Worm (Caenorhabditis elegans) whole organism, L3 larva: Measurements from ENCODE around the gene cut-5.

Source experiments
- R02D3.7 ChIP-seq: fragments of 150-350 bp; optimal IDR thresholded peaks from 2 replicates; lab custom pipeline; 2014; ENCODE audit warnings: missing biosample characterization, missing genetic modification characterization
- ama-1 ChIP-seq: fragments of 150-350 bp; optimal IDR thresholded peaks from 2 replicates; lab custom pipeline; 2018
- ceh-16 ChIP-seq: sonication (generic microtip); optimal IDR thresholded peaks from 2 replicates; lab custom pipeline; 2017; ENCODE audit warnings: missing biosample characterization, missing genetic modification characterization
- ceh-28 ChIP-seq: fragments of 150-350 bp; optimal IDR thresholded peaks from 2 replicates; lab custom pipeline; 2014; ENCODE audit warnings: missing biosample characterization, missing genetic modification reagents, missing genetic modification characterization
- ceh-82 ChIP-seq: fragments of 150-350 bp; optimal IDR thresholded peaks from 2 replicates; lab custom pipeline; 2014; ENCODE audit warnings: missing biosample characterization, missing genetic modification characterization
- ceh-9 ChIP-seq: sonication (generic microtip); optimal IDR thresholded peaks from 2 replicates; lab custom pipeline; 2018; ENCODE audit warnings: missing biosample characterization, missing genetic modification characterization
- daf-12 ChIP-seq: fragments of 150-350 bp; optimal IDR thresholded peaks from 2 replicates; lab custom pipeline; 2014; ENCODE audit warnings: missing biosample characterization, missing genetic modification reagents, missing genetic modification characterization
- egl-27 ChIP-seq: sonication (generic microtip); optimal IDR thresholded peaks from 4 replicates; lab custom pipeline; 2017; ENCODE audit warnings: missing biosample characterization, missing genetic modification reagents, missing genetic modification characterization
- elt-1 ChIP-seq: fragments of 150-350 bp; optimal IDR thresholded peaks from 2 replicates; lab custom pipeline; 2014; ENCODE audit warnings: missing biosample characterization, missing genetic modification characterization
- elt-2 ChIP-seq: sonication (generic microtip); optimal IDR thresholded peaks from 2 replicates; lab custom pipeline; 2016; ENCODE audit warnings: missing genetic modification reagents, mild to moderate bottlenecking, missing genetic modification characterization, missing compliant biosample characterization
- elt-3 ChIP-seq, 3 experiments: fragments of 150-350 bp in 1 of 3; sonication (generic microtip) in 2 of 3; optimal IDR thresholded peaks; 2 replicates in 2 of 3; 4 replicates in 1 of 3; lab custom pipeline; 2014 to 2017; ENCODE audit warnings: missing biosample characterization in 3 of 3, missing genetic modification characterization in 3 of 3
- eor-1 ChIP-seq, 2 experiments: fragments of 150-350 bp; optimal IDR thresholded peaks; 2 replicates each; lab custom pipeline; 2014 to 2018; ENCODE audit warnings: missing biosample characterization in 2 of 2, missing genetic modification characterization in 2 of 2
- fkh-2 ChIP-seq: fragments of 150-350 bp; optimal IDR thresholded peaks from 2 replicates; lab custom pipeline; 2014; ENCODE audit warnings: missing biosample characterization, missing genetic modification reagents, missing genetic modification characterization
- fos-1 ChIP-seq: fragments of 150-350 bp; optimal IDR thresholded peaks from 2 replicates; lab custom pipeline; 2014; ENCODE audit warnings: missing biosample characterization, missing genetic modification characterization
- hmg-11 ChIP-seq: sonication (generic microtip); optimal IDR thresholded peaks from 2 replicates; lab custom pipeline; 2016; ENCODE audit warnings: missing genetic modification characterization, missing compliant biosample characterization
- lin-15B ChIP-seq: fragments of 150-350 bp; optimal IDR thresholded peaks from 2 replicates; lab custom pipeline; 2014; ENCODE audit warnings: missing biosample characterization, missing genetic modification characterization
- mdl-1 ChIP-seq: fragments of 150-350 bp; optimal IDR thresholded peaks from 2 replicates; lab custom pipeline; 2014; ENCODE audit warnings: missing biosample characterization, missing genetic modification characterization
- nfya-1 ChIP-seq: sonication (generic microtip); optimal IDR thresholded peaks from 2 replicates; lab custom pipeline; 2017; ENCODE audit warnings: missing genetic modification characterization, mild to moderate bottlenecking, missing compliant biosample characterization, antibody characterized with exemption, moderate library complexity; ENCODE audit not compliant: insufficient read depth
- nhr-11 ChIP-seq: fragments of 150-350 bp; optimal IDR thresholded peaks from 2 replicates; lab custom pipeline; 2014; ENCODE audit warnings: missing biosample characterization, missing genetic modification characterization
- nhr-23 ChIP-seq: fragments of 150-350 bp; optimal IDR thresholded peaks from 2 replicates; lab custom pipeline; 2014; ENCODE audit warnings: missing biosample characterization, missing genetic modification reagents, missing genetic modification characterization
- nhr-25 ChIP-seq: sonication (generic microtip); optimal IDR thresholded peaks from 2 replicates; lab custom pipeline; 2017; ENCODE audit warnings: missing biosample characterization, missing genetic modification characterization
- nhr-28 ChIP-seq: fragments of 150-350 bp; optimal IDR thresholded peaks from 2 replicates; lab custom pipeline; 2014; ENCODE audit warnings: missing biosample characterization, missing genetic modification characterization
- nhr-43 ChIP-seq: sonication (generic microtip); optimal IDR thresholded peaks from 2 replicates; lab custom pipeline; 2016; ENCODE audit warnings: mild to moderate bottlenecking, missing genetic modification characterization, missing compliant biosample characterization; ENCODE audit not compliant: poor library complexity, severe bottlenecking
- nhr-67 ChIP-seq: fragments of 150-350 bp; optimal IDR thresholded peaks from 2 replicates; lab custom pipeline; 2014; ENCODE audit warnings: missing biosample characterization, missing genetic modification characterization
- nhr-76 ChIP-seq: fragments of 150-350 bp; sonication (generic microtip); optimal IDR thresholded peaks from 5 replicates; lab custom pipeline; 2014; ENCODE audit warnings: missing biosample characterization, missing genetic modification characterization
- nhr-77 ChIP-seq: fragments of 150-350 bp; optimal IDR thresholded peaks from 2 replicates; lab custom pipeline; 2014; ENCODE audit warnings: missing biosample characterization, missing genetic modification characterization
- pha-4 ChIP-seq: fragments of 150-350 bp; optimal IDR thresholded peaks from 2 replicates; lab custom pipeline; 2014; ENCODE audit warnings: missing biosample characterization, missing genetic modification reagents, missing genetic modification characterization
- sea-2 ChIP-seq: fragments of 150-350 bp; sonication (generic microtip); optimal IDR thresholded peaks from 4 replicates; lab custom pipeline; 2014; ENCODE audit warnings: missing biosample characterization, missing genetic modification reagents, missing genetic modification characterization
- skn-1 ChIP-seq: fragments of 150-350 bp; optimal IDR thresholded peaks from 2 replicates; lab custom pipeline; 2014; ENCODE audit warnings: missing biosample characterization, missing genetic modification characterization
- snpc-4 ChIP-seq: fragments of 150-350 bp; optimal IDR thresholded peaks from 2 replicates; lab custom pipeline; 2014; ENCODE audit warnings: missing biosample characterization, missing genetic modification characterization
- unc-39 ChIP-seq: sonication (generic microtip); optimal IDR thresholded peaks from 4 replicates; lab custom pipeline; 2017; ENCODE audit warnings: missing biosample characterization, missing genetic modification characterization
- unc-62 ChIP-seq: fragments of 150-350 bp; sonication (generic microtip); optimal IDR thresholded peaks from 4 replicates; lab custom pipeline; 2014; ENCODE audit warnings: missing biosample characterization, missing genetic modification reagents, missing genetic modification characterization
- zag-1 ChIP-seq: fragments of 150-350 bp; optimal IDR thresholded peaks from 2 replicates; lab custom pipeline; 2014; ENCODE audit warnings: missing biosample characterization, missing genetic modification characterization
- ztf-11 ChIP-seq: fragments of 150-350 bp; optimal IDR thresholded peaks from 2 replicates; lab custom pipeline; 2014; ENCODE audit warnings: missing biosample characterization, missing genetic modification characterization
- ztf-4 ChIP-seq: fragments of 150-350 bp; optimal IDR thresholded peaks from 2 replicates; lab custom pipeline; 2014; ENCODE audit warnings: missing biosample characterization, missing genetic modification characterization

The cut-5 gene

ce11 chrX:10318437-10318836, 19.6 kb downstream of the cut-5 start:
- TF ChIP-seq nhr-67 (tag; lab: Kevin White, UChicago): no peak
- no peak for TF ChIP-seq ztf-4
- no peak for TF ChIP-seq ceh-82 (tag; lab: Kevin White, UChicago)
- no peak for TF ChIP-seq ama-1 (lab: Kevin White, UChicago)
- TF ChIP-seq elt-1: no peak
- TF ChIP-seq unc-62 (GFP tag; lab: Kevin White, UChicago): no peak
- TF ChIP-seq R02D3.7: no peak
- no peak for TF ChIP-seq zag-1 (tag; lab: Kevin White, UChicago)
- no peak for TF ChIP-seq nhr-11
- no peak for TF ChIP-seq elt-3 (tag; optimal IDR thresholded peaks at IDR 0.05; lab: Kevin White, UChicago)
- TF ChIP-seq nfya-1 (tag; lab: Kevin White, UChicago): no peak
- TF ChIP-seq egl-27 (tag; lab: Kevin White, UChicago): no peak
- no peak for TF ChIP-seq mdl-1 (tag; lab: Kevin White, UChicago)
- no peak for TF ChIP-seq eor-1 (tag; optimal IDR thresholded peaks at IDR 0.05; lab: Kevin White, UChicago)
- TF ChIP-seq nhr-76 (tag; lab: Kevin White, UChicago): no peak
- TF ChIP-seq skn-1 (tag; lab: Kevin White, UChicago): no peak
- no peak for TF ChIP-seq lin-15B (tag; lab: Kevin White, UChicago)
- TF ChIP-seq fos-1 (tag; lab: Kevin White, UChicago): no peak
- TF ChIP-seq, all 47 proteins: peak for 0

- TF ChIP-seq lin-15B (tag; lab: Kevin White, UChicago) (no peak), snpc-4 (tag; lab: Kevin White, UChicago) (no peak), elt-3 (tag; optimal IDR thresholded peaks at IDR 0.05; lab: Kevin White, UChicago) (no peak), mdl-1 (tag; lab: Kevin White, UChicago) (no peak), sea-2 (GFP tag; lab: Kevin White, UChicago) (no peak), pha-4 (no peak), elt-1 (no peak), nhr-43 (tag; lab: Kevin White, UChicago) (peak; percentile 31), nhr-23 (tag; lab: Kevin White, UChicago) (peak; percentile 56), nhr-25 (tag; lab: Kevin White, UChicago) (no peak), nhr-76 (tag; lab: Kevin White, UChicago) (no peak), ceh-28 (tag; lab: Kevin White, UChicago) (no peak), ztf-11 (tag; lab: Kevin White, UChicago) (no peak)
These were observed 20.4 kb downstream of the cut-5 start, which contains the start of gene R07E3.6 for ce11 chrX:10317565-10317964. TSS of gene R07E3.6 (plus strand) at chrX:10317722.

- no peak for TF ChIP-seq elt-2 (tag; lab: Kevin White, UChicago)
- TF ChIP-seq elt-3 (tag; optimal IDR thresholded peaks at IDR 0.05; lab: Kevin White, UChicago): no peak
- no peak for TF ChIP-seq zag-1 (tag; lab: Kevin White, UChicago)
- TF ChIP-seq unc-62 (GFP tag; lab: Kevin White, UChicago): no peak
- TF ChIP-seq fos-1 (tag; lab: Kevin White, UChicago): no peak
- TF ChIP-seq nhr-76 (tag; lab: Kevin White, UChicago): no peak
- TF ChIP-seq fkh-2 (tag; lab: Kevin White, UChicago): no peak
- TF ChIP-seq unc-39 (tag; lab: Kevin White, UChicago): no peak
- TF ChIP-seq ceh-16: no peak
These were observed 22.1 kb downstream of the cut-5 start, which contains the start of gene F41E7.9 for ce11 chrX:10315905-10316304. TSS of gene F41E7.9 (minus strand) at chrX:10316005.

ce11 chrX:10310366-10310765, 27.6 kb downstream of the cut-5 start, which contains the start of gene F41E7.6:
TSS of gene F41E7.6 (minus strand) at chrX:10310466.
- TF ChIP-seq fos-1 (tag; lab: Kevin White, UChicago) (no peak), ceh-82 (tag; lab: Kevin White, UChicago) (no peak), ceh-16 (no peak), nhr-25 (tag; lab: Kevin White, UChicago) (no peak), nhr-28 (no peak), egl-27 (tag; lab: Kevin White, UChicago) (no peak), nhr-77 (tag; lab: Kevin White, UChicago) (no peak)

ce11 chrX:10307495-10307894, 30.5 kb downstream of the cut-5 start, which contains the start of gene F41E7.7:
TSS of gene F41E7.7 (plus strand) at chrX:10307795.
- TF ChIP-seq hmg-11 (tag; lab: Kevin White, UChicago) (no peak), unc-39 (tag; lab: Kevin White, UChicago) (no peak), lin-15B (tag; lab: Kevin White, UChicago) (no peak), nhr-11 (no peak), daf-12 (tag; lab: Kevin White, UChicago) (no peak), ceh-16 (no peak), ceh-9 (tag; lab: Kevin White, UChicago) (no peak), ceh-28 (tag; lab: Kevin White, UChicago) (no peak), nhr-23 (tag; lab: Kevin White, UChicago) (no peak), ceh-82 (tag; lab: Kevin White, UChicago) (no peak), nhr-25 (tag; lab: Kevin White, UChicago) (no peak), nfya-1 (tag; lab: Kevin White, UChicago) (no peak)
